Fruit fly (Drosophila melanogaster) whole organism, embryonic: ENCODE data around the gene CG1801.

Experiments used
- BtbVII ChIP-seq: fragments of 200-800 bp; sonication (Bioruptor generic); optimal IDR thresholded peaks from 3 replicates; lab custom pipeline; 2017; ENCODE audit warnings: missing biosample characterization, mild to moderate bottlenecking, missing genetic modification characterization
- CG10209 ChIP-seq: fragments of 200-800 bp; sonication (Bioruptor generic); optimal IDR thresholded peaks from 3 replicates; lab custom pipeline; 2017; ENCODE audit warnings: missing biosample characterization, mild to moderate bottlenecking, missing genetic modification characterization, missing genetic modification reagents
- CG30403 ChIP-seq: fragments of 200-800 bp; sonication (Bioruptor generic); optimal IDR thresholded peaks from 3 replicates; lab custom pipeline; 2016; ENCODE audit warnings: missing biosample characterization, missing genetic modification characterization
- CG6854 ChIP-seq: fragments of 200-800 bp; sonication (Bioruptor generic); optimal IDR thresholded peaks from 3 replicates; lab custom pipeline; 2017; ENCODE audit warnings: missing biosample characterization, mild to moderate bottlenecking, missing genetic modification characterization
- CHES-1-like ChIP-seq: fragments of 200-800 bp; sonication (Bioruptor generic); optimal IDR thresholded peaks from 2 replicates; lab custom pipeline; 2016; ENCODE audit warnings: missing biosample characterization, missing genetic modification characterization
- Doc2 ChIP-seq: fragments of 200-800 bp; sonication (Bioruptor generic); IDR thresholded peaks from 2 replicates; pipeline ENCODE4 v1.3.6; 2022; ENCODE audit warnings: missing biosample characterization, missing genetic modification characterization
- Hr78 ChIP-seq, 2 experiments: fragments of 200-800 bp in 1 of 2; fragments of >200 bp in 1 of 2; sonication (Bioruptor generic) in 1 of 2; optimal IDR thresholded peaks; 2 replicates each; lab custom pipeline; 2017 to 2019; ENCODE audit warnings: missing biosample characterization in 2 of 2, missing genetic modification characterization in 2 of 2, mild to moderate bottlenecking in 1 of 2, moderate library complexity in 1 of 2
- ara ChIP-seq: fragments of 200-800 bp; sonication (Bioruptor generic); IDR thresholded peaks from 2 replicates; pipeline ENCODE4 v1.3.6; 2022; ENCODE audit warnings: missing biosample characterization, missing genetic modification characterization
- bab2 ChIP-seq: fragments of 200-800 bp; sonication (Bioruptor generic); optimal IDR thresholded peaks from 2 replicates; lab custom pipeline; 2016; ENCODE audit warnings: missing biosample characterization, missing genetic modification characterization
- exex ChIP-seq: fragments of 200-800 bp; sonication (Bioruptor generic); optimal IDR thresholded peaks from 4 replicates; lab custom pipeline; 2018; ENCODE audit warnings: missing biosample characterization, mild to moderate bottlenecking, missing genetic modification characterization, moderate library complexity
- grn ChIP-seq: fragments of 200-800 bp; sonication (Bioruptor generic); optimal IDR thresholded peaks from 3 replicates; lab custom pipeline; 2017; ENCODE audit warnings: missing biosample characterization, missing genetic modification characterization
- kah ChIP-seq: fragments of 200-800 bp; sonication (Bioruptor generic); optimal IDR thresholded peaks from 2 replicates; lab custom pipeline; 2018; ENCODE audit warnings: missing biosample characterization, mild to moderate bottlenecking, missing genetic modification characterization
- pros ChIP-seq: fragments of 200-800 bp; sonication (Bioruptor generic); optimal IDR thresholded peaks from 3 replicates; lab custom pipeline; 2019; ENCODE audit warnings: missing biosample characterization, mild to moderate bottlenecking, missing genetic modification characterization, moderate library complexity
- psq ChIP-seq: fragments of 200-800 bp; sonication (Bioruptor generic); optimal IDR thresholded peaks from 2 replicates; lab custom pipeline; 2017; ENCODE audit warnings: missing biosample characterization, missing genetic modification characterization

DNA sequence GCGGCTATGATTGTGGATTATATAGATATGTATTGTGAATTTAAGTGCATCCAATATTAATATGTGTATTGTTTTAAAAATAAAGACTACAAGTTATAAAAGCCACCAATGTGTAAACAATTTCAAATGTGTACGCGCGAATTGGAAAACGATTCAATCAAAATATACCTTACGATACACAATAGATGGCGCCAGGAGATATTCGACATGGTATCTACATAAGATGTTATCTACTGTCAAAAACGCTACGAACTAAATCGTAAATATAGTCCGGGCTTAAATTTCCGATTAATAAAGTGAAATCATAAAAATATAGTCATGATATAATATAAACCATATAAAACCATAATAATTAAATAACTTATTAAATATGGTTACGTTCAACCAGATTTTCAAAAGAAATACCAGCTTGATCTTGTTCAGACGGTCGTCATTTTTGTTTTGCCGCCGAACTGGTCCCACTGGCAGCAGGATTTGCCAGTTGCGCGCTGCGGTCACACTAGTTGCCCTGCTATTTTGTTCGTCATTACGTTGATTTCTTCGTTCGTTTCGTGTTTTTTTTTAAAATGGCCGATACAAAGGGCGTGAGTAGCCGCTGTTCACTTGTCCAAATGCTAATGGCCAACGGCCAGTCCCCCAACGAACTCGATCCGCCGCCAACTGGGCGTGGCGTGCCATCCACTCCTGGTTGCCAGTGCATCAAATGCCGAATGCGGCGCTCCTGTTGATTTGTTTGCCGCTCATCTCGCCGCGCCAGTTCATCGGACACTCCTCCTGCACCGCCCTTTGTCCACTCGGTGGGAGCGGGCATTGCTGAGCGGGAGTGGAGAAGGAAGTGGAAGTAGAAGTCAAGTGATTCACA lies 40.7 kb upstream of the CG1801 start, which contains the start of gene Septin1:
- TF ChIP-seq psq (GFP tag; lab: Kevin White, UChicago) (no peak), grn (GFP tag; lab: Kevin White, UChicago) (no peak), pros (no peak), bab2 (GFP tag; lab: Kevin White, UChicago) (no peak), CHES-1-like (no peak), CG30403 (GFP tag; lab: Kevin White, UChicago) (no peak), Doc2 (no peak), exex (tag; lab: Kevin White, UChicago) (no peak), Hr78 (GFP tag; optimal IDR thresholded peaks at IDR 0.05; lab: Kevin White, UChicago) (no peak), BtbVII (GFP tag; lab: Kevin White, UChicago) (no peak), kah (GFP tag; lab: Kevin White, UChicago) (no peak), CG10209 (GFP tag; lab: Kevin White, UChicago) (no peak), CG6854 (GFP tag; lab: Kevin White, UChicago) (no peak), ara (GFP tag; lab: Robert Waterston, UW) (no peak)
